Worm (Caenorhabditis elegans) whole organism, early embryonic: ENCODE data around the gene rap-2.

Experiments used
- ceh-36 ChIP-seq: sonication (generic microtip); optimal IDR thresholded peaks from 2 replicates; lab custom pipeline; 2016; ENCODE audit warnings: missing genetic modification characterization, inconsistent platforms, missing compliant biosample characterization
- ets-7 ChIP-seq: sonication (generic microtip); optimal IDR thresholded peaks from 2 replicates; lab custom pipeline; 2016; ENCODE audit warnings: missing genotype, missing genetic modification characterization, missing compliant biosample characterization
- tra-4 ChIP-seq: sonication (generic microtip); optimal IDR thresholded peaks from 2 replicates; lab custom pipeline; 2017; ENCODE audit warnings: missing genetic modification characterization, missing compliant biosample characterization

- no peak for TF ChIP-seq ceh-36 (tag; lab: Kevin White, UChicago)
- TF ChIP-seq tra-4: no peak
- TF ChIP-seq ets-7 (tag; lab: Kevin White, UChicago): no peak
Measured at ce11 chrV:15015799-15016198, 48.1 kb downstream of the rap-2 start.
